Worm (Caenorhabditis elegans) whole organism, L3 larva: ENCODE measurements around the gene nex-2.

Source experiments
- ZK546.5 ChIP-seq: sonication (generic microtip); optimal IDR thresholded peaks from 2 replicates; lab custom pipeline; 2017; ENCODE audit warnings: missing biosample characterization, missing genetic modification characterization
- elt-1 ChIP-seq: fragments of 150-350 bp; optimal IDR thresholded peaks from 2 replicates; lab custom pipeline; 2014; ENCODE audit warnings: missing biosample characterization, missing genetic modification characterization
- elt-2 ChIP-seq: sonication (generic microtip); optimal IDR thresholded peaks from 2 replicates; lab custom pipeline; 2016; ENCODE audit warnings: missing genetic modification reagents, mild to moderate bottlenecking, missing genetic modification characterization, missing compliant biosample characterization
- fos-1 ChIP-seq: fragments of 150-350 bp; optimal IDR thresholded peaks from 2 replicates; lab custom pipeline; 2014; ENCODE audit warnings: missing biosample characterization, missing genetic modification characterization
- lin-39 ChIP-seq: fragments of 150-350 bp; optimal IDR thresholded peaks from 2 replicates; lab custom pipeline; 2018; ENCODE audit warnings: missing biosample characterization, missing genetic modification reagents, missing genetic modification characterization
- nhr-11 ChIP-seq: fragments of 150-350 bp; optimal IDR thresholded peaks from 2 replicates; lab custom pipeline; 2014; ENCODE audit warnings: missing biosample characterization, missing genetic modification characterization
- nhr-25 ChIP-seq: sonication (generic microtip); optimal IDR thresholded peaks from 2 replicates; lab custom pipeline; 2017; ENCODE audit warnings: missing biosample characterization, missing genetic modification characterization
- nhr-28 ChIP-seq: fragments of 150-350 bp; optimal IDR thresholded peaks from 2 replicates; lab custom pipeline; 2014; ENCODE audit warnings: missing biosample characterization, missing genetic modification characterization
- nhr-77 ChIP-seq: fragments of 150-350 bp; optimal IDR thresholded peaks from 2 replicates; lab custom pipeline; 2014; ENCODE audit warnings: missing biosample characterization, missing genetic modification characterization
- skn-1 ChIP-seq: fragments of 150-350 bp; optimal IDR thresholded peaks from 2 replicates; lab custom pipeline; 2014; ENCODE audit warnings: missing biosample characterization, missing genetic modification characterization
- snpc-4 ChIP-seq: fragments of 150-350 bp; optimal IDR thresholded peaks from 2 replicates; lab custom pipeline; 2014; ENCODE audit warnings: missing biosample characterization, missing genetic modification characterization
- unc-39 ChIP-seq: sonication (generic microtip); optimal IDR thresholded peaks from 4 replicates; lab custom pipeline; 2017; ENCODE audit warnings: missing biosample characterization, missing genetic modification characterization

DNA sequence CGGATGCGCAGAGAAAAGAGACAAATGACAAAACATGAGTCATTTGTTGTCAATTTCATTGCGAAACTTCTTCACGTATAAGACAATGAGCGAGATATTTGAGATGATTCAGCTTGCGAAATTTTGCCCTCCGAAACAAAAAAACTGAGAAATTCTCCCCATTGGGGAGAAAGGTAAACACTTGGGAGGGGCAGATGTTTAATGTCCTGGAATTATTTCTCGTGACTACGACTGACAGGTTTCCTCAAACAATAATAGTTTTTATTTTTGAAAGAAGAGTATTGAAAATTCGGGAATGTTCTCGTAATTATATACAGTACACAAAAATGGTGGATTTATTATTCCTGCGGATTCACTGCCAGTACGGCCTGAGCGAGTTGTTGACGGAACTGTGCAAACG, 1.0 kb upstream of the nex-2 start:
- no peak for TF ChIP-seq lin-39 (tag; lab: Kevin White, UChicago)
- no peak for TF ChIP-seq elt-2 (tag; lab: Kevin White, UChicago)
- TF ChIP-seq nhr-77 (tag; lab: Kevin White, UChicago): no peak
- TF ChIP-seq ZK546.5 (tag; lab: Kevin White, UChicago): no peak
- no peak for TF ChIP-seq fos-1
- no peak for TF ChIP-seq nhr-11
- no peak for TF ChIP-seq elt-1 (tag; lab: Kevin White, UChicago)
- no peak for TF ChIP-seq skn-1 (tag; lab: Kevin White, UChicago)
- no peak for TF ChIP-seq unc-39
- TF ChIP-seq nhr-25: no peak
- TF ChIP-seq snpc-4 (tag; lab: Kevin White, UChicago): no peak
- no peak for TF ChIP-seq nhr-28
